Fruit fly (Drosophila melanogaster): ENCODE data around the gene RpL3.

RpL3 gene

dm6 chr3R:11219883-11220282 lies 1.8 kb upstream of the RpL3 start, which contains the start of gene CG6689 (continued):
- TF ChIP-seq Jarid2 (GFP tag; optimal IDR thresholded peaks at IDR 0.05) (no peak), CG18619 (GFP tag; optimal IDR thresholded peaks at IDR 0.05) (no peak), CG10462 (GFP tag; optimal IDR thresholded peaks at IDR 0.05) (no peak), Dbx (GFP tag; IDR thresholded peaks at IDR 0.05) (0 out of 3 replicates have a peak, but pooled peaks have one; percentile 18), gce (GFP tag; IDR thresholded peaks at IDR 0.05) (no peak), so (GFP tag; IDR thresholded peaks at IDR 0.05) (no peak), sob (GFP tag; IDR thresholded peaks at IDR 0.05) (no peak), cato (GFP tag; optimal IDR thresholded peaks at IDR 0.05; ENCODE audit: borderline replicate concordance) (no peak), NC2β (GFP tag; optimal IDR thresholded peaks at IDR 0.05) (no peak), CG13123 (GFP tag; optimal IDR thresholded peaks at IDR 0.05) (no peak), Stat92E (GFP tag; optimal IDR thresholded peaks at IDR 0.05) (no peak), toy (GFP tag; IDR thresholded peaks at IDR 0.05) (no peak), nerfin-1 (tag; optimal IDR thresholded peaks at IDR 0.05) (no peak), trem (tag; optimal IDR thresholded peaks at IDR 0.05) (peak; percentile 56), CG3838 (GFP tag; optimal IDR thresholded peaks at IDR 0.05) (no peak), CG11560 (tag; IDR thresholded peaks at IDR 0.05) (no peak), Dfd (GFP tag; optimal IDR thresholded peaks at IDR 0.05) (no peak), hth (optimal IDR thresholded peaks at IDR 0.05) (no peak), CG10366 (GFP tag; IDR thresholded peaks at IDR 0.05) (no peak), disco-r (GFP tag; optimal IDR thresholded peaks at IDR 0.05) (no peak), CG12744 (GFP tag; optimal IDR thresholded peaks at IDR 0.05) (no peak), wdn (GFP tag; IDR thresholded peaks at IDR 0.05) (no peak), esg (GFP tag; conservative IDR thresholded peaks at IDR 0.05) (no peak), Atf3 (GFP tag; optimal IDR thresholded peaks at IDR 0.05) (peak; percentile 10), dpn (GFP tag; optimal IDR thresholded peaks at IDR 0.05) (no peak), jing (GFP tag; optimal IDR thresholded peaks at IDR 0.05) (no peak), exex (tag; optimal IDR thresholded peaks at IDR 0.05) (no peak), Abd-B (GFP tag; optimal IDR thresholded peaks at IDR 0.05) (no peak), MBD-R2 (GFP tag; IDR thresholded peaks at IDR 0.05) (peak; percentile 94), prd (optimal IDR thresholded peaks at IDR 0.05) (no peak), prd (GFP tag; IDR thresholded peaks at IDR 0.05) (no peak), Side (GFP tag; optimal IDR thresholded peaks at IDR 0.05) (no peak), tap (tag; optimal IDR thresholded peaks at IDR 0.05) (no peak), Dip2 (GFP tag; IDR thresholded peaks at IDR 0.05) (no peak), CG8290 (GFP tag; optimal IDR thresholded peaks at IDR 0.05) (no peak), CG8290 (tag; optimal IDR thresholded peaks at IDR 0.05) (peak in 1 of 2 experiments; percentile 47), Sox102F (GFP tag; optimal IDR thresholded peaks at IDR 0.05) (no peak), CG12219 (GFP tag; optimal IDR thresholded peaks at IDR 0.05) (no peak), CG7839 (tag; optimal IDR thresholded peaks at IDR 0.05) (no peak), CG14667 (GFP tag; IDR thresholded peaks at IDR 0.05) (no peak), tgo (GFP tag; IDR thresholded peaks at IDR 0.05) (no peak), D19B (GFP tag; optimal IDR thresholded peaks at IDR 0.05) (no peak), Rx (GFP tag; IDR thresholded peaks at IDR 0.05) (no peak), unc-4 (GFP tag; IDR thresholded peaks at IDR 0.05; ENCODE audit: partially characterized antibody) (no peak), chif (GFP tag; optimal IDR thresholded peaks at IDR 0.05) (no peak), sens (GFP tag) (peak; percentile 83), HHEX (GFP tag; optimal IDR thresholded peaks at IDR 0.05) (no peak), Pdp1 (GFP tag; optimal IDR thresholded peaks at IDR 0.05) (peak in 1 of 2 experiments; percentile 98), CG1529 (GFP tag; optimal IDR thresholded peaks at IDR 0.05) (no peak), CG4282 (GFP tag; optimal IDR thresholded peaks at IDR 0.05) (no peak), CG12299 (tag; optimal IDR thresholded peaks at IDR 0.05) (no peak), Dek (tag; optimal IDR thresholded peaks at IDR 0.05) (peak; percentile 28), Atf-2 (GFP tag; optimal IDR thresholded peaks at IDR 0.05) (no peak)
